Worm (Caenorhabditis elegans): ENCODE results near the gene F13E9.5.

ce11 chrIV:10864031-10864430, 20.1 kb downstream of the F13E9.5 start, which contains the start of gene nish-1:
- TF ChIP-seq fos-1 (tag; optimal IDR thresholded peaks at IDR 0.05): no peak
- no peak for TF ChIP-seq ama-1 (optimal IDR thresholded peaks at IDR 0.05)
- no peak for TF ChIP-seq snpc-4 (tag; optimal IDR thresholded peaks at IDR 0.05)
- no peak for TF ChIP-seq unc-39 (tag; optimal IDR thresholded peaks at IDR 0.05)
- no peak for TF ChIP-seq unc-62 (GFP tag; optimal IDR thresholded peaks at IDR 0.05)
- TF ChIP-seq zag-1 (tag; optimal IDR thresholded peaks at IDR 0.05): no peak
- no peak for TF ChIP-seq ceh-16 (tag; optimal IDR thresholded peaks at IDR 0.05)
- TF ChIP-seq R02D3.7 (tag; optimal IDR thresholded peaks at IDR 0.05): no peak
- no peak for TF ChIP-seq lin-39 (tag; optimal IDR thresholded peaks at IDR 0.05)
- no peak for TF ChIP-seq F13H6.1 (tag; optimal IDR thresholded peaks at IDR 0.05)
